Worm (Caenorhabditis elegans) whole organism, young adult: ENCODE measurements around the gene Y81G3A.4.

ENCODE experiments used
- F22D6.2 ChIP-seq: sonication (generic microtip); optimal IDR thresholded peaks from 2 replicates; lab custom pipeline; 2016; ENCODE audit warnings: mild to moderate bottlenecking, missing genetic modification characterization, missing compliant biosample characterization
- F33H1.4 ChIP-seq: fragments of 200-800 bp; sonication (Bioruptor generic); IDR thresholded peaks from 2 replicates; pipeline ENCODE4 v1.3.6; 2022; ENCODE audit warnings: missing genetic modification reagents, missing genetic modification characterization, missing compliant biosample characterization
- F52B5.7 ChIP-seq: sonication (generic microtip); optimal IDR thresholded peaks from 2 replicates; lab custom pipeline; 2016; ENCODE audit warnings: mild to moderate bottlenecking, missing genetic modification characterization, missing compliant biosample characterization
- F55B11.4 ChIP-seq: sonication (generic microtip); optimal IDR thresholded peaks from 2 replicates; lab custom pipeline; 2016; ENCODE audit warnings: missing compliant biosample characterization, missing genetic modification characterization, borderline replicate concordance; ENCODE audit not compliant: insufficient read depth
- F57A8.1 ChIP-seq: fragments of 200-800 bp; sonication (Bioruptor generic); optimal IDR thresholded peaks from 2 replicates; lab custom pipeline; 2018; ENCODE audit warnings: mild to moderate bottlenecking, missing genetic modification characterization, moderate library complexity, missing compliant biosample characterization
- K11D2.4 ChIP-seq: fragments of 200-800 bp; sonication (Bioruptor generic); IDR thresholded peaks from 2 replicates; pipeline ENCODE4 v1.3.6; 2022; ENCODE audit warnings: missing genetic modification reagents, missing genetic modification characterization, missing compliant biosample characterization
- T26A5.8 ChIP-seq: sonication (generic microtip); optimal IDR thresholded peaks from 2 replicates; lab custom pipeline; 2016; ENCODE audit warnings: missing genetic modification characterization, missing compliant biosample characterization
- Y53F4B.3 ChIP-seq: fragments of 200-800 bp; sonication (Bioruptor generic); IDR thresholded peaks from 2 replicates; pipeline ENCODE4 v1.3.6; 2022; ENCODE audit warnings: missing genetic modification reagents, missing genetic modification characterization, missing compliant biosample characterization
- Y67H2A.10 ChIP-seq: fragments of 200-800 bp; sonication (Bioruptor generic); conservative IDR thresholded peaks from 2 replicates; pipeline ENCODE4 v1.3.6; 2022; ENCODE audit warnings: missing genetic modification reagents, missing genetic modification characterization, missing compliant biosample characterization
- Y79H2A.3 ChIP-seq: fragments of 200-800 bp; sonication (Bioruptor generic); conservative IDR thresholded peaks from 2 replicates; pipeline ENCODE4 v1.3.6; 2022; ENCODE audit warnings: missing genetic modification reagents, missing genetic modification characterization, missing compliant biosample characterization
- athp-1 ChIP-seq: sonication (generic microtip); optimal IDR thresholded peaks from 2 replicates; lab custom pipeline; 2017; ENCODE audit warnings: mild to moderate bottlenecking, missing genetic modification characterization, missing compliant biosample characterization
- attf-6 ChIP-seq: fragments of 200-800 bp; sonication (Bioruptor generic); IDR thresholded peaks from 2 replicates; pipeline ENCODE4 v1.3.6; 2022; ENCODE audit warnings: missing genetic modification reagents, missing genetic modification characterization, missing compliant biosample characterization
- ceh-100 ChIP-seq: fragments of 200-800 bp; sonication (Bioruptor generic); IDR thresholded peaks from 2 replicates; pipeline ENCODE4 v1.3.6; 2022; ENCODE audit warnings: missing genetic modification reagents, missing genetic modification characterization, missing compliant biosample characterization
- ceh-79 ChIP-seq: sonication (generic microtip); optimal IDR thresholded peaks from 2 replicates; lab custom pipeline; 2017; ENCODE audit warnings: mild to moderate bottlenecking, missing genetic modification characterization, missing compliant biosample characterization
- efl-1 ChIP-seq: fragments of 150-350 bp; optimal IDR thresholded peaks from 2 replicates; lab custom pipeline; 2014; ENCODE audit warnings: missing biosample characterization, missing genetic modification reagents, missing genetic modification characterization
- egrh-3 ChIP-seq: fragments of 200-800 bp; sonication (Bioruptor generic); IDR thresholded peaks from 2 replicates; pipeline ENCODE4 v1.3.6; 2022; ENCODE audit warnings: missing genetic modification reagents, missing genetic modification characterization, missing compliant biosample characterization
- fkh-3 ChIP-seq: sonication (generic microtip); optimal IDR thresholded peaks from 2 replicates; lab custom pipeline; 2016; ENCODE audit warnings: mild to moderate bottlenecking, missing genetic modification characterization, missing compliant biosample characterization
- gei-17 ChIP-seq: fragments of 200-800 bp; sonication (Bioruptor generic); optimal IDR thresholded peaks from 2 replicates; lab custom pipeline; 2018; ENCODE audit warnings: mild to moderate bottlenecking, missing genetic modification characterization, missing compliant biosample characterization
- him-1 ChIP-seq: sonication (generic microtip); optimal IDR thresholded peaks from 2 replicates; lab custom pipeline; 2016; ENCODE audit warnings: missing genotype, missing genetic modification reagents, missing genetic modification characterization, missing compliant biosample characterization
- hmg-20 ChIP-seq: fragments of 200-800 bp; sonication (Bioruptor generic); IDR thresholded peaks from 2 replicates; pipeline ENCODE4 v1.3.6; 2022; ENCODE audit warnings: missing genetic modification reagents, missing genetic modification characterization, missing compliant biosample characterization
- hrde-1 ChIP-seq: sonication (generic microtip); optimal IDR thresholded peaks from 2 replicates; lab custom pipeline; 2016; ENCODE audit warnings: missing genetic modification characterization, mild to moderate bottlenecking, missing compliant biosample characterization, moderate library complexity, missing genotype, missing genetic modification reagents, borderline replicate concordance
- let-526 ChIP-seq: fragments of 200-800 bp; sonication (Bioruptor generic); IDR thresholded peaks from 2 replicates; pipeline ENCODE4 v1.3.6; 2022; ENCODE audit warnings: missing genetic modification reagents, missing genetic modification characterization, missing compliant biosample characterization
- nfyb-1 ChIP-seq: fragments of 200-800 bp; sonication (Bioruptor generic); IDR thresholded peaks from 2 replicates; pipeline ENCODE4 v1.3.6; 2022; ENCODE audit warnings: missing genetic modification reagents, missing genetic modification characterization, missing compliant biosample characterization
- nhr-120 ChIP-seq: fragments of 200-800 bp; sonication (Bioruptor generic); IDR thresholded peaks from 2 replicates; pipeline ENCODE4 v1.3.6; 2022; ENCODE audit warnings: missing genetic modification characterization, missing compliant biosample characterization
- pha-4 ChIP-seq: fragments of 150-350 bp; sonication (generic microtip); optimal IDR thresholded peaks from 2 replicates; lab custom pipeline; 2014; ENCODE audit warnings: missing biosample characterization, missing genetic modification reagents, missing genetic modification characterization
- rcor-1 ChIP-seq: fragments of 200-800 bp; sonication (Bioruptor generic); IDR thresholded peaks from 2 replicates; pipeline ENCODE4 v1.3.6; 2022; ENCODE audit warnings: missing genetic modification reagents, missing genetic modification characterization, missing compliant biosample characterization
- rec-8 ChIP-seq, 2 experiments: sonication (generic microtip); optimal IDR thresholded peaks; 2 replicates each; lab custom pipeline; 2016; ENCODE audit warnings: mild to moderate bottlenecking in 2 of 2, missing genetic modification characterization in 2 of 2, missing genetic modification reagents in 2 of 2, missing genotype in 2 of 2, missing biosample characterization in 1 of 2, missing compliant biosample characterization in 1 of 2, moderate library complexity in 1 of 2
- rpc-1 ChIP-seq, 2 experiments: fragments of 150-350 bp in 1 of 2; sonication (generic microtip) in 1 of 2; optimal IDR thresholded peaks; 2 replicates each; lab custom pipeline; 2014 to 2018; ENCODE audit warnings: missing biosample characterization in 1 of 2, missing genetic modification characterization in 1 of 2, missing genetic modification reagents in 1 of 2, missing genotype in 1 of 2
- sptf-2 ChIP-seq: fragments of 200-800 bp; sonication (Bioruptor generic); optimal IDR thresholded peaks from 2 replicates; lab custom pipeline; 2018; ENCODE audit warnings: mild to moderate bottlenecking, missing genetic modification characterization, missing compliant biosample characterization
- tbp1 ChIP-seq: fragments of 200-800 bp; sonication (Bioruptor generic); optimal IDR thresholded peaks from 2 replicates; lab custom pipeline; 2018; ENCODE audit warnings: mild to moderate bottlenecking, missing genetic modification characterization, missing compliant biosample characterization
- zfh-2 ChIP-seq: fragments of 200-800 bp; sonication (Bioruptor generic); conservative IDR thresholded peaks from 2 replicates; pipeline ENCODE4 v1.3.6; 2022; ENCODE audit warnings: missing genetic modification reagents, missing genetic modification characterization, missing compliant biosample characterization

Y81G3A.4 gene

ce11 chrII:13050050-13050449 is 41.2 kb upstream of the Y81G3A.4 start (continued):
- no peak for TF ChIP-seq him-1 (tag; lab: Kevin White, UChicago)

ce11 chrII:13053443-13053842 is 37.8 kb upstream of the Y81G3A.4 start:
- TF ChIP-seq attf-6 (GFP tag; lab: Robert Waterston, UW), result no peak
- TF ChIP-seq let-526, result no peak
- TF ChIP-seq Y67H2A.10 (GFP tag; lab: Robert Waterston, UW), result no peak
- no peak for TF ChIP-seq Y79H2A.3 (GFP tag; lab: Robert Waterston, UW)
- TF ChIP-seq ceh-79 (tag; lab: Kevin White, UChicago), result no peak
- TF ChIP-seq gei-17 (GFP tag; lab: Kevin White, UChicago), result no peak
- no peak for TF ChIP-seq nfyb-1 (GFP tag; lab: Robert Waterston, UW)
- TF ChIP-seq rec-8 (tag; optimal IDR thresholded peaks at IDR 0.05; lab: Kevin White, UChicago), result no peak
- no peak for TF ChIP-seq tbp1 (GFP tag; lab: Kevin White, UChicago)
- TF ChIP-seq, all 124 proteins: peak for 0

- TF ChIP-seq T26A5.8 (tag; lab: Kevin White, UChicago) (no peak), pha-4 (no peak), rcor-1 (GFP tag; lab: Robert Waterston, UW) (no peak), zfh-2 (peak; percentile 88), F33H1.4 (no peak), gei-17 (GFP tag; lab: Kevin White, UChicago) (no peak), egrh-3 (GFP tag; lab: Robert Waterston, UW) (peak; percentile 37; the same call in 1 of the 2 replicates), F55B11.4 (no peak), Y53F4B.3 (no peak), K11D2.4 (no peak), fkh-3 (tag; lab: Kevin White, UChicago) (no peak), ceh-100 (no peak), sptf-2 (GFP tag; lab: Kevin White, UChicago) (no peak), ceh-79 (tag; lab: Kevin White, UChicago) (no peak), nhr-120 (GFP tag; lab: Robert Waterston, UW) (no peak)
Measured at ce11 chrII:13056580-13056979, 34.6 kb upstream of the Y81G3A.4 start, which contains the start of gene zyx-1. TSS of gene zyx-1 (plus strand) at chrII:13056910.

- peak; percentile 37 for TF ChIP-seq F52B5.7 (tag; lab: Kevin White, UChicago)
- TF ChIP-seq hrde-1 (tag; lab: Kevin White, UChicago), result no peak
- TF ChIP-seq zfh-2, result peak; percentile 81
- 0 out of 2 replicates have a peak, but pooled peaks have one; percentile 16 for TF ChIP-seq hmg-20
- TF ChIP-seq, all 124 proteins: peak for 3
Measured at ce11 chrII:13059196-13059595, 32.0 kb upstream of the Y81G3A.4 start.

DNA sequence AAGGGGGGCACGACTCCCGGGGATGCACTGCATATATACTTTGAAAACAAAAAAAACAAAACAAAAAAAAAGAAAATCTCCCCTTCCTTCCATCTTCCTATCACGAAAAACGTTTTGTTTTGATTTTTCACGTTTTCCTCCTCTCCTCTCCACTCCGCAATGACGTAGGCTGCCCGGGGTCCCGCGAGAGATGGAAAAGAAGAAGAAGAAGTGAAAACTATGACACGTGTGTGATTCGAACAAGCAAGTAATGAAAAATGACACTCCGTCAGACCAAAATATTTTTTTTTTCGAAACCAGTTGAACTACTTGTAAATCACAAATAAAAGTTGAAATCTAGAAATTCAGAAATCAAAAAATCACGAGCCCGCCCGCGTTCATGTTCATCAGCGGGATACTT is 26.0 kb upstream of the Y81G3A.4 start:
- TF ChIP-seq athp-1 (tag; lab: Kevin White, UChicago), result no peak
- TF ChIP-seq F57A8.1, result no peak
- TF ChIP-seq rpc-1 (optimal IDR thresholded peaks at IDR 0.05; lab: Kevin White, UChicago), result no peak
- no peak for TF ChIP-seq rpc-1 (tag; optimal IDR thresholded peaks at IDR 0.05; lab: Kevin White, UChicago)
- TF ChIP-seq F22D6.2 (tag; lab: Kevin White, UChicago), result no peak
- no peak for TF ChIP-seq efl-1 (GFP tag; lab: Kevin White, UChicago)
